Worm (Caenorhabditis elegans): ENCODE measurements around the gene srg-46.

srg-46 gene

DNA sequence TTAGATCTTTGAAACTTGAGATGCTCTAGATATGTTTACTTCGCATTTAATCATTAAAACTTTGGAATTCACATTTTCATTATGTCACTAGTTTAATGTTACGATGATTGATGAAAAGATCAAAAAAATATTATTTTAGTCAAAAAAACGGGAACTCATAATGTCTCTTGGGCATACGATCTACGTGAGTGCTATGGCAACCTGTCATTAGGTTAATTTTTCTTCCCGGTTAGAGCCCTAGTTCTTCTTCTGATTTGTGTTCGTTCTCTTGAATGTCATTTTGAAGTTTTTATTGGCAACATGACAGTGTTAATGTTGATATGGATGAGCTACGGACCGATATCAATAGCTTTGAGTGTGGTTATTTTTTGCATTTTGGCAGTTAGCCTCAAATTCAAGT lies at the start of gene srg-46:
Gene srg-46 (plus strand): TSS at position 301 of the 400 bp plus-strand sequence.
- TF ChIP-seq unc-62 (GFP tag; optimal IDR thresholded peaks at IDR 0.05) = no peak

DNA sequence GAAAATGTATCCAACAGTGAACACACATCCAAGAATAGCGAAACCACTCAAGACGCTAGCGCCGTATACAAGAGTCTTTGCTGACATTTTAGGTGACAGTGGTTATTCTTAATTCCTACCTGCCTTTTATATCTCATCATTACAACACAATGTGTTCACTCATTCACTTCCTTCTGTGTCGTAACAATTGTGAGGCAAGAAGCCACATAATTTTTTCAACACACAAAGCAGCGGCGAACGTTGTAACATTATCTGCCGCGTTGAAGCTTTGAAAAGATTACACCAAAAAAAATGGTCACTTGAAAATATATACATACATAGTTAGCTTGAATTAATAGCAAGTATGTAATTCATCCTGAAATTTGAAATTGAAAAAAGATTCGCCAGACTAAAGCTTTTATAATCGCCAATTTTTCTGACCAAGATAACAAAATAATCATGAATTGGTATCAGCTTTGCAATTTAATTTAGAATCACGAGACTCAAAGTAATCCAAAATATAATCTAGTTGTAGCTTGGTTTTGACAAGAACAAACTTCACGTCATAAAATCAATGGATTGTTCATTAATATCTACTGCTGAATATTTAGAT lies 45.5 kb upstream of the srg-46 start, which contains the start of the genes col-161 and srh-18:
Gene col-161 (minus strand): TSS at position 101 of the 592 bp plus-strand sequence.
Gene srh-18 (plus strand): TSS at position 542 of the 592 bp plus-strand sequence.
- no peak for TF ChIP-seq unc-62 (GFP tag; optimal IDR thresholded peaks at IDR 0.05)

DNA sequence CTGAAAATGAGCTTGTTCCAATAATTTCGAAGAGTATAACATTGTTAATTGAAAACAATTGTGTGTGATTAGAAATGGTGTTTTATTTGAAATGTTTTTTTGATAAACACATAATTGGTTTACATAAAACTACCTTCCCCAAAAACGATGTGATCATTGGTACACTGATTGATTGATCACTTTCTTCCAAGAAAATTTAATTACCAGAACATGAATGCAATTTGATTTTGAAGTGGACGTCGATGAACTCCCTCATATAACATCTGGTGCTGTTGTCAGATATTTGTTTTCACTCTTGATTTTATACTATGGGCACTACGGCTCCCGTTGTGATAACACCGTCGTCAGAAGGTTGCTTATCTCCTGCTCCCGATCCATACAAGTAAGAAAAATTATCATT lies 42.8 kb upstream of the srg-46 start, which contains the start of gene srh-15:
Gene srh-15 (plus strand): TSS at position 301 of the 400 bp plus-strand sequence.
- no peak for TF ChIP-seq unc-62 (GFP tag; optimal IDR thresholded peaks at IDR 0.05)

DNA sequence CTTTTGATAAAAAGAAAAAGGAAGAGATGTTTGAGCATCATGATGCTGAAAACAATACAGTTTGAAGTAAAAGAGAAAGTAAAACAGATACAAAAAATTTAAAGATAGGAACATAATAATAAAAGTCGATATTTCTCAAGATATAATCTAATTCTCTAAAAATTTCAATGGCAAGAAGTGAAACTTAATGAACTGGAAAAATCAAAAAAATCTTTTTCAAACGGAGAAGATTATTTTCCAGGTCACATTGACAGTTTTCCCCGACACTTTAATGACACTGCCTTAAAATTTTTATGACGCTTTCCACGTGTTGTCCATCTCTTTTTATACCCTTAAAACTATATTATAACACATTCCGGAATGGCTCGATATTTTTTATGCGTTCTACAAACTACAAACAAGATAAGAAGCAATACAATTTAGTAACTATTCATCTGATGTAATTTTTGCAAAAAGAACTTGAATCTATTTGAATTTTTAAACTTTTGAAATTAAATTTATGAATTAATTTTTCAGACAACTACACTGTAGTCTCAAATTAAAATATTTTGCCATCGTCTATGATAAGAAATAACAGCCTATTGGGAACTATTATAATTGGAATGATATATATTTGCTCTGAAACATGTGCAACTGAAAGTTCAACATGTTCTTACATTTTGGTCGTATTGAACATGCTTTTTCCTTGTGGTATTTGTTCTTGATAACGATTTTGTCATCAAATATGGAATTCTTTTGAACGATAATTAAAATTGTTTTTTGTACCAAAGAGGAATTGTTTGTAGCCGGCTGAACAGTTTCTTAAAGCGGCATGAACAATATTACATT lies 38.4 kb upstream of the srg-46 start, which contains the start of gene C50B6.7:
Gene C50B6.7 (minus strand): TSS at position 51 of the 828 bp plus-strand sequence.
- TF ChIP-seq unc-62 (GFP tag; optimal IDR thresholded peaks at IDR 0.05) = no peak

DNA sequence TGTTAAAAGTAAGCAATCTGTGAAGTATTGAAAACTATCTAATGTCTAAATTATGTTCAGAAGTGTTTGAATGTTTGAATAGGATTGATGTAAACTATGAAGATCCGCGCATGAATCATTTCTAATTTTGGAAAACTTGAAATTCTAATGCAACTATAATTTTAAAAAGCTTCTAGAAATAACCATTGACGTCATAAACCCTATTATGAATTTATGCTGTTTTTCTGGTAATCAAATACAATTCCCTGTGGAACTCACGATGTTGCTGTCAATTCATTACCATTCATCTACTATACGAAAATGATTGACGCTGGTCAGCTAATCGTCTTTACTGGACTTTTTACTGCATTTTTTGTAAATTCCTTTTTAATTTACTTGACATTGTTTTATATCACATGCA lies 36.1 kb upstream of the srg-46 start, which contains the start of gene str-37:
Gene str-37 (plus strand): TSS at position 301 of the 400 bp plus-strand sequence.
- TF ChIP-seq unc-62 (GFP tag; optimal IDR thresholded peaks at IDR 0.05) = no peak

DNA sequence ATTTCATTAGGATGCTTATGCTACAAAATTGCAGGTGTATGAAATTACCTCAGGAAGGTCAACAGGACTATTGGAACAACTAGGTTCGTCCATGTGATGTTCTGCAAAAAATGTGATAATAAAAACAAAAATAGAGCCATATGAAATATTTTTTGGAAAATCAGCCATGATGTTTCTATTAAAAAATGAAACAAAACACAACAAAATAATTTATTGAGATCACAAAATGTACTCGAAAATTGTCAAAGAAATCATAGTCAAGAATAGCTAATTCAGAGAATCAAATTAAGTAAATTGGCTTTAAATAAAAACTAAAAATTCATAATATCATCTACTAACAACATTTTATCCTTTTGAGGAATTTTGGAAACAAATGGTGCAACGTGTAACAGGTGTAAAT lies 32.6 kb upstream of the srg-46 start, which contains the start of gene nhr-129:
Gene nhr-129 (minus strand): TSS at position 101 of the 400 bp plus-strand sequence.
- no peak for TF ChIP-seq unc-62 (GFP tag; optimal IDR thresholded peaks at IDR 0.05)

DNA sequence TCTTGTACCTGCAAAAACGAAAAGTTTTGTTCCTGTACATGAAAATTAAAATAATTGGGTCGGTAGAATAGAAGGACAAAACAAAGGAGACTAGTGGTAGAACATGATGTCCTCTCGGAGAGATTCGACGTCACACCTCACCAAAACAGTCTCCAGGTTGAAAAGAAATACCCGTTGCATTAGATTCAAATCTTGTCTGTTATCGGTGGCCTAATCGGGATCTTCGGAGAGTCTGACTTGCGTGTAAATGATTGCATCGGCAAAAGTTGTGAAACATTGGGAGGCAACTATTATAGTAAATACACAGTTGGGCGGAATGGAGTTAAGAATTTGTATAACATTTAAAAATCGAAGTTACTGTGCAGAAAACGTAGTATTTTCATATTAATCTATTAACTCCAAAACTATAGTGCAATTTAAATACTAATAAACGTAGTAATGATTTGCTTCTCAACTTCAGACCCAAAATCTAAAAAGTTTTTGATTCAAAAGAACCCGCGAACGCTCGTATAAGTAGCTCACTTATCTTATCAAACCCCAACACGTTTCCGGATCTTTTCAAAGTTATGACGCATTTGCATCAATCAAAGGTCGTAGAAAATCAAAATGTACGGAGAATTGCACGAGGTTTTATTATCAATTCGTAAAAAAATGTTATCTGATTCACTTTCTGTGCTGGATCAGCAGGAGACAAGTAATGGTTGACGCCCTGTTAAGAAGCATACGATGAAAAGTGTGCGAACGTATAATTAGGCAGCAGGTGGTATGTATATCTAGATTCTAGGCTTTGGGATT lies 29.9 kb upstream of the srg-46 start, which contains the start of gene nhr-168:
Gene nhr-168 (minus strand): TSS at position 486 of the 795 bp plus-strand sequence.
- TF ChIP-seq unc-62 (GFP tag; optimal IDR thresholded peaks at IDR 0.05) = no peak

DNA sequence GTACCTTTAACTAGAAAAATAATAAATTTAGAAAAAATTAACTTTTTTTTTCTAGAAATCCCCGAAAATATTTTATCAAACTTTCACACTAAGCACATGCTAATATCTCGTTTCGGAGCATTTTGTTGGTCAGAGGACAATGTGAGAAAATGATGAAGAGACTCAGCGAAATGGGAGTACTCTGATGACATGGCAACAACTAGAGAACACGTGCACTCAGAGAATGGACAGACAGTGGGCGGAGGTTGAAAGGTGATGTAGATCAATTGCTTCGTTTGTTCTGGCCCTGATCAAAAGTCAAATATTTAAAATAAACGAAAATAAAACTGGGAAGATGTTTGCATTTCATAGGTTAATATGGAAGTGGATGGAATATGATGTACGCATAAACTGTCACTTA lies 29.1 kb upstream of the srg-46 start:
- TF ChIP-seq unc-62 (GFP tag; optimal IDR thresholded peaks at IDR 0.05) = no peak

DNA sequence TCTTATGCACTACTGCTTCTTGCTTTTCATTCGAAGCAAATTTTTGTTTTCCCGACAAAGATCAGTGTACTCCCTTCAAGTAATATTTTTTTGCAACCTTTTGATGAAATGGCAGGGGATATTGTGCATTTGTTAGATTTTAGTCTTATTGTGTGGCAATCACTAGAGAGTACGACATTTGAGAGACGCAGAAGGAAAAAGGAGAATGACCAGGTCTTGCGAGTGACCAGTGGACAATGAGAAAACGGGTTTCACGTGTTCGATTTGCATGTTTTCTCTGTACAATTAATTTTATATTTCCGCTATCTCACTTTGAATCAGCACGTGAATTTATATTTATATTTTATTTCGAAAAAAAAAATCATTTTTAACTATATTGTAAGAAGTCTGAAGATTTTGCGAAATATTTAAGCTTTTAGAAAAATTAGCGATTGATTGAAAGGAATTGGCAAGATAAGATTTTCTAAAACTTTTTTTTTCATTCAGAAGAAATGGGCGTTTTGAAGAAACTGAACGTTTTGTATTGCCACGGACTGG lies 27.6 kb upstream of the srg-46 start, which contains the start of gene C50B6.9:
Gene C50B6.9 (plus strand): TSS at position 487 of the 537 bp plus-strand sequence.
- TF ChIP-seq unc-62 (GFP tag; optimal IDR thresholded peaks at IDR 0.05) = no peak

DNA sequence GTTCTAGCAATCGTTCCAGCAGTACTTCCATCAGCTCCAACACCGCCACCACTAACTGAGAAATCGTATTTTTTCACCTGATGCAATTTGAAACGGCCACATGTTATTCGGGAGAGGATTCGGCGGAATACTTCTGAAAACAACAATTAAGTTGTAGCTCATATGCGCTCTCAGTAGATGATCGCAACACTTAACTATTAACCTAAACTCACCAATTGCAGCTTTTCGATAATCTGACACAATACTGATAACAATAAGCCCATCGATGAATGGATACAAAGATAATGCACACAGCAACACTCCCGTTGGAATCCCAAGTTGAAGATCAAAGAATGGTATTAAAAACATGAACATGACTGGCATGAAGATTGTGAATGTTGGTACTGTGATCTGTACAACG lies 25.5 kb upstream of the srg-46 start:
- no peak for TF ChIP-seq unc-62 (GFP tag; optimal IDR thresholded peaks at IDR 0.05)

DNA sequence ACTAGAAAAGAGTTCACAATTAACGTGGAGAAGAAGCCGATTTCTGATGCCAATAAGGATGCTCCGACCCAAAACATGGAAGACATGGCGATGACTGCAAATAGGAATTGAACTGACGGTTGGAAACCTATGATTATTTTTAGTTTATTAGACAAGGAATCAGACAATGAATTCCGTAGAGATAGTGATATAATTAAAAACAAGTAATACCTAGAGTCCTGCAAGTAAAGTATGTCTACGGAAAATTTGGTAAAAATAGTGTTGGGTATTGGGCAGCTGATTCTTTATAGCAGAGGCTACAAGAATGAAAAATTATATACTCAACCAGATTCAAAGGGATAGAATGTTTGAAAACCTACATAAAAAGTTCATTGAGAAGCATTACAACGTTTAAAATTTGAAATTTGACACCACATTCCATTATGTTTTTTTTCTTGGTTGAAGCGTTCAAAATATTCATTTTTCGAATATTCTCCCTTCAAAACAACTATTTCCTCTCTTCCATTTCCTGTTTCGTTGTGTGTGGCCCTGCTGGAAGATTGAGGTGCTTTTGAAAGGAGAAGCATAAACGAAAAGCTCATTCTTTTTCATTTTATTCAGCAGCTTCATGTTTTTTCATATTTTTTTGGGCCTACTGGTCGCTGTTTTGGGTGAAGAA lies 23.8 kb upstream of the srg-46 start, which contains the start of the genes str-4 and lgc-48:
Gene str-4 (minus strand): TSS at position 101 of the 658 bp plus-strand sequence.
Gene lgc-48 (plus strand): TSS at position 608 of the 658 bp plus-strand sequence.
- no peak for TF ChIP-seq unc-62 (GFP tag; optimal IDR thresholded peaks at IDR 0.05)

DNA sequence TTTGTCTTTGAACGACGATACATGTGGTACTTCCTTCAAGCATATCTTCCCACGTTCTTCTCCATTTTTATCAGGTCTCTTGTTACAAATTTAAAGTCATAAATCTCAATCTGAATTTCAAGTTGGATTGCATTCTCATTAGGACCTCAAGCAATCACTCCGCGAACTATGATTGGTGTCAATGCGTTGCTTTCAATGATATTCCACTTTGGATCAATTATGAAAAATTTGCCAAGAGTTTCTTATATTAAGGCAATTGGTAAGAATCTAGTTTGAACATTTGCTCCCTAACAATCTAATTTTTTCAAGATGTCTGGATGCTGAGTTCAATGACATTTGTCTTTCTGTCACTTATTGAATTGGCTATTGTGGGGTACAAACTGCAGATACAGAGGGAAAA lies 21.3 kb upstream of the srg-46 start:
- no peak for TF ChIP-seq unc-62 (GFP tag; optimal IDR thresholded peaks at IDR 0.05)

DNA sequence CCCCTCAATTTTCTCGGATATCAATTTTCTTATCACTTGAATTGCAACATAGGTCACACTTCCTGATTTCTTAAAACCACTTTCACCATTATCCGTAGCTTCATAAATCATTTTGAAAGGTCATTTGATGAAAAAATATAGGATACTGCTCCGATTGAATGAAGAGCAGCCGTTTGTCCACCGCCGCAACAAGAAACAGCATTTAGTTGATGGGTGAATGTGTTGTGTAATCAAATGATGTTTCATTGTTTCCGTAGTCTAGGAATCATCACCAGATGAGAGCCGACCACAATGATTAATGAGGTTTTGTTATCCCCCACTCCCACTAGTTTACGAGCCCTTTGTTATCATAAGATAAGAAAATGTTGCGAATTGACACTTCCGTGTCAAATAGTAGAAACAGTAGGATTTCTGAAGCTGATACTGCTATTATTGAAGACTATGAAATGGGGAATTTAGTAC lies 17.6 kb upstream of the srg-46 start, which contains the start of gene twk-43:
Gene twk-43 (plus strand): TSS at position 412 of the 462 bp plus-strand sequence.
- no peak for TF ChIP-seq unc-62 (GFP tag; optimal IDR thresholded peaks at IDR 0.05)

DNA sequence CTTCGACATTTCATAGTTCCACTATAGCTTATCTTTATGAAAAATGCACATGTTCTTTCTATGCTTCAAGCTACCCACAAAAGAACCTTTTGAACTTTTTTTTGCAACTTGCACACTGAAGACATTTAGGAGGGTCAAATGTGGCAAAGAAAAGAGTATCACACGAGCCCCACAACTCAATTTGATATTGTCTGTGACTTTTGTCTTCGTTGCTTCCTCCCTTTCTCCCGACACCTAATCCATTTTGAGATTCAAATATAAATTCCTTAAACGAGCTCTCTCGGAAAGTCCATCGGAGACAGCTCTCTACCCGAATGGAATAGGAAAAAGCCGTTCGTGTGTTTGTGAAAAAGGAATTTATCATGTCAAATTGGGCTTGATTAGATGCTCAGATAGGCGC lies 13.2 kb upstream of the srg-46 start:
- no peak for TF ChIP-seq unc-62 (GFP tag; optimal IDR thresholded peaks at IDR 0.05)

All from whole organism, dauer.